Worm (Caenorhabditis elegans) whole organism, L2 larva: Measurements from ENCODE around the gene ncl-1.
A peak's percentile ranks its signal among the peaks of the same experiment; 100 is the strongest.

Source experiments
- C34F6.9 ChIP-seq: fragments of 150-350 bp; optimal IDR thresholded peaks from 2 replicates; lab custom pipeline; 2014; ENCODE audit warnings: missing biosample characterization, missing genetic modification characterization
- F13H6.1 ChIP-seq: sonication (generic microtip); optimal IDR thresholded peaks from 2 replicates; lab custom pipeline; 2016; ENCODE audit warnings: missing genetic modification characterization, missing compliant biosample characterization
- R02D3.7 ChIP-seq: fragments of 150-350 bp; optimal IDR thresholded peaks from 2 replicates; lab custom pipeline; 2014; ENCODE audit warnings: missing biosample characterization, missing genetic modification characterization
- Y55F3AM.14 ChIP-seq: fragments of 200-800 bp; sonication (Bioruptor generic); optimal IDR thresholded peaks from 2 replicates; lab custom pipeline; 2018; ENCODE audit warnings: mild to moderate bottlenecking, missing genetic modification characterization, missing compliant biosample characterization
- ZK546.5 ChIP-seq: sonication (generic microtip); optimal IDR thresholded peaks from 2 replicates; lab custom pipeline; 2017; ENCODE audit warnings: missing biosample characterization, missing genetic modification characterization
- alr-1 ChIP-seq: fragments of 150-350 bp; optimal IDR thresholded peaks from 2 replicates; lab custom pipeline; 2014; ENCODE audit warnings: missing biosample characterization, missing genetic modification characterization
- aly-2 ChIP-seq: fragments of 150-350 bp; optimal IDR thresholded peaks from 2 replicates; lab custom pipeline; 2014; ENCODE audit warnings: missing biosample characterization, missing genetic modification characterization
- ama-1 ChIP-seq: fragments of 150-350 bp; optimal IDR thresholded peaks from 2 replicates; lab custom pipeline; 2018; ENCODE audit warnings: inconsistent platforms
- blmp-1 ChIP-seq: sonication (generic microtip); optimal IDR thresholded peaks from 2 replicates; lab custom pipeline; 2017; ENCODE audit warnings: missing genetic modification characterization, mild to moderate bottlenecking, missing compliant biosample characterization, antibody characterized with exemption, moderate library complexity; ENCODE audit not compliant: insufficient read depth
- ceh-16 ChIP-seq: fragments of 150-350 bp; optimal IDR thresholded peaks from 2 replicates; lab custom pipeline; 2014; ENCODE audit warnings: missing biosample characterization, missing genetic modification characterization
- ceh-82 ChIP-seq: fragments of 150-350 bp; optimal IDR thresholded peaks from 2 replicates; lab custom pipeline; 2014; ENCODE audit warnings: missing biosample characterization, missing genetic modification characterization
- crh-2 ChIP-seq: sonication (generic microtip); optimal IDR thresholded peaks from 2 replicates; lab custom pipeline; 2017; ENCODE audit warnings: missing biosample characterization, missing genetic modification characterization
- dmd-4 ChIP-seq: sonication (generic microtip); optimal IDR thresholded peaks from 2 replicates; lab custom pipeline; 2017; ENCODE audit warnings: missing biosample characterization, missing genetic modification characterization
- egl-27 ChIP-seq: sonication (generic microtip); optimal IDR thresholded peaks from 3 replicates; lab custom pipeline; 2017; ENCODE audit warnings: missing biosample characterization, missing genetic modification reagents, missing genetic modification characterization
- elt-1 ChIP-seq: fragments of 150-350 bp; optimal IDR thresholded peaks from 2 replicates; lab custom pipeline; 2014; ENCODE audit warnings: missing biosample characterization, missing genetic modification characterization
- elt-3 ChIP-seq: sonication (generic microtip); optimal IDR thresholded peaks from 2 replicates; lab custom pipeline; 2017; ENCODE audit warnings: missing biosample characterization, missing genetic modification characterization
- fos-1 ChIP-seq: fragments of 150-350 bp; optimal IDR thresholded peaks from 2 replicates; lab custom pipeline; 2014; ENCODE audit warnings: missing biosample characterization, missing genetic modification characterization
- gmeb-1 ChIP-seq: fragments of 150-350 bp; optimal IDR thresholded peaks from 2 replicates; lab custom pipeline; 2014; ENCODE audit warnings: missing biosample characterization, missing genetic modification characterization
- lin-11 ChIP-seq: fragments of 150-350 bp; sonication (generic microtip); optimal IDR thresholded peaks from 2 replicates; lab custom pipeline; 2014; ENCODE audit warnings: missing biosample characterization, missing genetic modification characterization, inconsistent platforms, mixed read lengths
- lin-13 ChIP-seq: fragments of 150-350 bp; optimal IDR thresholded peaks from 2 replicates; lab custom pipeline; 2014; ENCODE audit warnings: missing biosample characterization, missing genetic modification reagents, missing genetic modification characterization
- lin-39 ChIP-seq: fragments of 150-350 bp; optimal IDR thresholded peaks from 2 replicates; lab custom pipeline; 2014; ENCODE audit warnings: missing biosample characterization, missing genetic modification reagents, missing genetic modification characterization
- lsy-2 ChIP-seq, 2 experiments: fragments of 150-350 bp in 1 of 2; sonication (generic microtip) in 1 of 2; optimal IDR thresholded peaks; 2 replicates each; lab custom pipeline; 2014 to 2017; ENCODE audit warnings: missing biosample characterization in 2 of 2, missing genetic modification characterization in 2 of 2
- mab-5 ChIP-seq: fragments of 150-350 bp; optimal IDR thresholded peaks from 2 replicates; lab custom pipeline; 2014; ENCODE audit warnings: missing biosample characterization, missing genetic modification characterization
- mbf-1 ChIP-seq: sonication (generic microtip); optimal IDR thresholded peaks from 2 replicates; lab custom pipeline; 2017; ENCODE audit warnings: missing biosample characterization, missing genetic modification characterization
- mdl-1 ChIP-seq, 2 experiments: fragments of 150-350 bp in 1 of 2; sonication (generic microtip) in 1 of 2; optimal IDR thresholded peaks; 2 replicates each; lab custom pipeline; 2017; ENCODE audit warnings: missing biosample characterization in 2 of 2, missing genetic modification characterization in 2 of 2
- nhr-10 ChIP-seq: sonication (generic microtip); optimal IDR thresholded peaks from 2 replicates; lab custom pipeline; 2017; ENCODE audit warnings: missing biosample characterization, missing genetic modification characterization
- nhr-11 ChIP-seq: fragments of 150-350 bp; optimal IDR thresholded peaks from 2 replicates; lab custom pipeline; 2014; ENCODE audit warnings: missing biosample characterization, missing genetic modification characterization
- nhr-12 ChIP-seq: fragments of 150-350 bp; optimal IDR thresholded peaks from 2 replicates; lab custom pipeline; 2014; ENCODE audit warnings: missing biosample characterization, missing genetic modification characterization
- nhr-129 ChIP-seq: fragments of 150-350 bp; optimal IDR thresholded peaks from 2 replicates; lab custom pipeline; 2014; ENCODE audit warnings: missing biosample characterization, missing genetic modification characterization
- nhr-21 ChIP-seq: fragments of 150-350 bp; optimal IDR thresholded peaks from 2 replicates; lab custom pipeline; 2014; ENCODE audit warnings: missing biosample characterization, missing genetic modification characterization
- nhr-23 ChIP-seq: fragments of 150-350 bp; optimal IDR thresholded peaks from 2 replicates; lab custom pipeline; 2014; ENCODE audit warnings: missing biosample characterization, missing genetic modification reagents, missing genetic modification characterization
- nhr-237 ChIP-seq: fragments of 150-350 bp; optimal IDR thresholded peaks from 2 replicates; lab custom pipeline; 2014; ENCODE audit warnings: missing biosample characterization, missing genetic modification characterization
- nhr-25 ChIP-seq: fragments of 150-350 bp; sonication (generic microtip); optimal IDR thresholded peaks from 3 replicates; lab custom pipeline; 2014; ENCODE audit warnings: missing biosample characterization, missing genetic modification characterization
- nhr-6 ChIP-seq: fragments of 150-350 bp; optimal IDR thresholded peaks from 2 replicates; lab custom pipeline; 2014; ENCODE audit warnings: missing biosample characterization, missing genetic modification characterization
- nhr-77 ChIP-seq: fragments of 150-350 bp; optimal IDR thresholded peaks from 2 replicates; lab custom pipeline; 2014; ENCODE audit warnings: missing biosample characterization, missing genetic modification characterization
- peb-1 ChIP-seq: fragments of 150-350 bp; optimal IDR thresholded peaks from 2 replicates; lab custom pipeline; 2014; ENCODE audit warnings: missing biosample characterization, missing genetic modification characterization
- sem-4 ChIP-seq: fragments of 150-350 bp; optimal IDR thresholded peaks from 2 replicates; lab custom pipeline; 2014; ENCODE audit warnings: missing biosample characterization, missing genetic modification reagents, missing genetic modification characterization
- skn-1 ChIP-seq: sonication (generic microtip); optimal IDR thresholded peaks from 2 replicates; lab custom pipeline; 2017; ENCODE audit warnings: missing biosample characterization, missing genetic modification characterization
- sma-3 ChIP-seq: sonication (generic microtip); optimal IDR thresholded peaks from 2 replicates; lab custom pipeline; 2016; ENCODE audit warnings: missing genetic modification reagents, missing genetic modification characterization, missing compliant biosample characterization
- sma-9 ChIP-seq, 2 experiments: fragments of 150-350 bp in 1 of 2; sonication (generic microtip) in 1 of 2; optimal IDR thresholded peaks; 2 replicates each; lab custom pipeline; 2014 to 2016; ENCODE audit warnings: missing genetic modification characterization in 2 of 2, mild to moderate bottlenecking in 1 of 2, missing biosample characterization in 1 of 2, missing compliant biosample characterization in 1 of 2, missing genetic modification reagents in 1 of 2, moderate library complexity in 1 of 2
- snpc-4 ChIP-seq: fragments of 150-350 bp; optimal IDR thresholded peaks from 2 replicates; lab custom pipeline; 2014; ENCODE audit warnings: missing biosample characterization, missing genetic modification characterization
- unc-39 ChIP-seq: fragments of 150-350 bp; optimal IDR thresholded peaks from 2 replicates; lab custom pipeline; 2014; ENCODE audit warnings: missing biosample characterization, missing genetic modification characterization
- unc-55 ChIP-seq: fragments of 150-350 bp; sonication (generic microtip); optimal IDR thresholded peaks from 3 replicates; lab custom pipeline; 2014; ENCODE audit warnings: missing biosample characterization, missing genetic modification reagents, missing genetic modification characterization
- unc-62 ChIP-seq: fragments of 150-350 bp; optimal IDR thresholded peaks from 2 replicates; lab custom pipeline; 2014; ENCODE audit warnings: missing biosample characterization, missing genetic modification reagents, missing genetic modification characterization
- zag-1 ChIP-seq: fragments of 150-350 bp; optimal IDR thresholded peaks from 2 replicates; lab custom pipeline; 2014; ENCODE audit warnings: missing biosample characterization, missing genetic modification characterization
- ztf-1 ChIP-seq: fragments of 200-800 bp; sonication (Bioruptor generic); conservative IDR thresholded peaks from 2 replicates; pipeline ENCODE4 v1.3.6; 2022; ENCODE audit warnings: missing genetic modification characterization, missing compliant biosample characterization
- ztf-11 ChIP-seq: sonication (generic microtip); optimal IDR thresholded peaks from 2 replicates; lab custom pipeline; 2017; ENCODE audit warnings: missing biosample characterization, missing genetic modification characterization
- ztf-4 ChIP-seq: fragments of 150-350 bp; optimal IDR thresholded peaks from 2 replicates; lab custom pipeline; 2014; ENCODE audit warnings: missing biosample characterization, missing genetic modification characterization

ncl-1 gene

ce11 chrIII:7723412-7724068, 4.0 kb downstream of the ncl-1 start:
- TF ChIP-seq gmeb-1 (tag; lab: Kevin White, UChicago) (no peak), C34F6.9 (tag; lab: Kevin White, UChicago) (peak; percentile 24), egl-27 (tag; lab: Kevin White, UChicago) (no peak), sma-3 (GFP tag; lab: Kevin White, UChicago) (no peak), elt-1 (tag; lab: Kevin White, UChicago) (no peak), mbf-1 (tag; lab: Kevin White, UChicago) (no peak), Y55F3AM.14 (no peak), lin-39 (no peak), nhr-21 (tag; lab: Kevin White, UChicago) (no peak), alr-1 (tag; lab: Kevin White, UChicago) (no peak), elt-3 (tag; lab: Kevin White, UChicago) (no peak), zag-1 (tag; lab: Kevin White, UChicago) (peak; percentile 18), crh-2 (tag; lab: Kevin White, UChicago) (peak; percentile 52), ama-1 (lab: Kevin White, UChicago) (peak; percentile 27), unc-39 (tag; lab: Kevin White, UChicago) (no peak), aly-2 (tag; lab: Kevin White, UChicago) (no peak), ZK546.5 (no peak), sma-9 (GFP tag; optimal IDR thresholded peaks at IDR 0.05; lab: Kevin White, UChicago) (peak; percentile 51), sma-9 (tag; optimal IDR thresholded peaks at IDR 0.05; lab: Kevin White, UChicago) (no peak), ceh-82 (tag; lab: Kevin White, UChicago) (no peak), ceh-16 (tag; lab: Kevin White, UChicago) (no peak), nhr-129 (tag; lab: Kevin White, UChicago) (no peak), mdl-1 (tag; optimal IDR thresholded peaks at IDR 0.05; lab: Kevin White, UChicago) (peak in 1 of 2 experiments; percentile 25), nhr-12 (tag; lab: Kevin White, UChicago) (no peak), fos-1 (no peak), unc-55 (GFP tag; lab: Kevin White, UChicago) (peak; percentile 77), dmd-4 (no peak), ztf-4 (tag; lab: Kevin White, UChicago) (no peak), nhr-77 (no peak), blmp-1 (tag; lab: Kevin White, UChicago) (no peak), nhr-10 (tag; lab: Kevin White, UChicago) (no peak), mab-5 (tag; lab: Kevin White, UChicago) (peak; percentile 51), nhr-25 (peak; percentile 57), unc-62 (no peak), nhr-23 (tag; lab: Kevin White, UChicago) (no peak), F13H6.1 (tag; lab: Kevin White, UChicago) (peak; percentile 52), snpc-4 (tag; lab: Kevin White, UChicago) (no peak), lin-11 (tag; lab: Kevin White, UChicago) (no peak), R02D3.7 (no peak), lin-13 (GFP tag; lab: Kevin White, UChicago) (no peak), peb-1 (no peak), ztf-1 (GFP tag; lab: Robert Waterston, UW) (no peak), ztf-11 (no peak), nhr-11 (tag; lab: Kevin White, UChicago) (no peak), nhr-237 (no peak), sem-4 (tag; lab: Kevin White, UChicago) (peak; percentile 35), lsy-2 (tag; optimal IDR thresholded peaks at IDR 0.05; lab: Kevin White, UChicago) (peak; percentile 3 to 55), skn-1 (tag; lab: Kevin White, UChicago) (no peak), nhr-6 (tag; lab: Kevin White, UChicago) (no peak)
